Worm (Caenorhabditis elegans) whole organism, mixed stage, embryonic: ENCODE measurements around the gene Y73B6BL.47.

ENCODE experiments used
- drap-1 ChIP-seq: fragments of 200-800 bp; sonication (Bioruptor generic); optimal IDR thresholded peaks from 3 replicates; lab custom pipeline; 2018; ENCODE audit warnings: mild to moderate bottlenecking, missing genetic modification characterization, missing compliant biosample characterization
- lin-13 ChIP-seq: fragments of 150-350 bp; optimal IDR thresholded peaks from 2 replicates; lab custom pipeline; 2014; ENCODE audit warnings: missing biosample characterization, missing genetic modification characterization
- lsy-2 ChIP-seq: fragments of 150-350 bp; optimal IDR thresholded peaks from 2 replicates; lab custom pipeline; 2014; ENCODE audit warnings: missing biosample characterization, missing genetic modification characterization
- mep-1 ChIP-seq: fragments of 150-350 bp; optimal IDR thresholded peaks from 2 replicates; lab custom pipeline; 2017; ENCODE audit warnings: missing biosample characterization, missing genetic modification reagents, missing genetic modification characterization, inconsistent platforms
- nhr-76 ChIP-seq: sonication (generic microtip); optimal IDR thresholded peaks from 2 replicates; lab custom pipeline; 2017; ENCODE audit warnings: missing biosample characterization, missing genetic modification characterization
- pha-4 ChIP-seq: fragments of 150-350 bp; optimal IDR thresholded peaks from 2 replicates; lab custom pipeline; 2018; ENCODE audit warnings: missing biosample characterization, missing genetic modification reagents, missing genetic modification characterization
- snpc-4 ChIP-seq: fragments of 150-350 bp; optimal IDR thresholded peaks from 2 replicates; lab custom pipeline; 2014; ENCODE audit warnings: missing biosample characterization, missing genetic modification characterization
- unc-39 ChIP-seq: fragments of 150-350 bp; optimal IDR thresholded peaks from 2 replicates; lab custom pipeline; 2014; ENCODE audit warnings: missing biosample characterization, missing genetic modification characterization
- unc-62 ChIP-seq: fragments of 150-350 bp; optimal IDR thresholded peaks from 2 replicates; lab custom pipeline; 2014; ENCODE audit warnings: missing biosample characterization, missing genetic modification reagents, missing genetic modification characterization
- ztf-11 ChIP-seq: fragments of 150-350 bp; optimal IDR thresholded peaks from 2 replicates; lab custom pipeline; 2014; ENCODE audit warnings: missing biosample characterization, missing genetic modification characterization

DNA sequence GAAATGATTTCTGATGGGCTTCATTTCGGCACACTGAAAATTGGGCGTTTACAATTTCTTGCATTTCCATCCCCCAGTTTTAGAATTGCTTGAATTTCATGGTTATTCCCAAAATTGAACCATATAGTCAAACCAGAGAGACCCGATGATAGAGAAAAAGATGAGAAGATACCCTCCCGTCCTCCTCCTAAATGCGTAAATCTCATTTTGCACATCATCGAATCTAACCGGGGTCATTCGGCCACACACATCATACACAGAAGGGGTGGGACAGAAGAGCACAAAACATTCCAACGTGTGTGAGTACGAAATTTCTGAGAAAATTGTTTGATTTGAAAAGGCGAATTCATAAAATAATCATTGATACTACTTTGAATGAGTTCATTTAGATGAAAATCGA lies 1.8 kb downstream of the Y73B6BL.47 start:
- TF ChIP-seq ztf-11 (tag; lab: Kevin White, UChicago) (no peak), lin-13 (tag; lab: Kevin White, UChicago) (no peak), lsy-2 (tag; lab: Kevin White, UChicago) (no peak), mep-1 (tag; lab: Kevin White, UChicago) (no peak), unc-39 (tag; lab: Kevin White, UChicago) (no peak), snpc-4 (tag; lab: Kevin White, UChicago) (no peak), pha-4 (no peak), nhr-76 (tag; lab: Kevin White, UChicago) (no peak), drap-1 (GFP tag; lab: Kevin White, UChicago) (no peak), unc-62 (GFP tag; lab: Kevin White, UChicago) (no peak)
